Worm (Caenorhabditis elegans) whole organism, L4 larva: ENCODE measurements around the gene C02E7.10.

Source experiments
- Y75B8A.6 ChIP-seq: fragments of 200-800 bp; sonication (Bioruptor generic); IDR thresholded peaks from 2 replicates; pipeline ENCODE4 v1.3.6; 2022; ENCODE audit warnings: missing genetic modification reagents, missing genetic modification characterization, missing compliant biosample characterization
- lin-13 ChIP-seq: fragments of 150-350 bp; optimal IDR thresholded peaks from 2 replicates; lab custom pipeline; 2014; ENCODE audit warnings: missing biosample characterization, missing genetic modification reagents, missing genetic modification characterization
- nhr-28 ChIP-seq: fragments of 150-350 bp; optimal IDR thresholded peaks from 2 replicates; lab custom pipeline; 2014; ENCODE audit warnings: missing biosample characterization, missing genetic modification characterization
- pha-4 ChIP-seq, 2 experiments: fragments of 150-350 bp in 1 of 2; fragments of 200-800 bp in 1 of 2; sonication (Bioruptor generic) in 1 of 2; IDR thresholded peaks in 1 of 2; optimal IDR thresholded peaks in 1 of 2; 2 replicates each; pipeline versions ENCODE4 v1.3.6 to Lab custom; 2014 to 2022; ENCODE audit warnings: missing genetic modification characterization in 2 of 2, missing genetic modification reagents in 2 of 2, missing biosample characterization in 1 of 2, missing compliant biosample characterization in 1 of 2
- sdz-12 ChIP-seq: fragments of 200-800 bp; sonication (Bioruptor generic); optimal IDR thresholded peaks from 2 replicates; lab custom pipeline; 2018; ENCODE audit warnings: mild to moderate bottlenecking, missing genetic modification characterization, missing compliant biosample characterization
- zfp-3 ChIP-seq: fragments of 200-800 bp; sonication (Bioruptor generic); conservative IDR thresholded peaks from 2 replicates; pipeline ENCODE4 v1.3.6; 2022; ENCODE audit warnings: missing genetic modification reagents, missing genetic modification characterization, missing compliant biosample characterization

ce11 chrV:4924618-4925017 is 8.2 kb downstream of the C02E7.10 start, which contains the start of gene srh-20:
- TF ChIP-seq zfp-3 (no peak), pha-4 (GFP tag; IDR thresholded peaks at IDR 0.05; lab: Robert Waterston, UW) (no peak), pha-4 (tag; optimal IDR thresholded peaks at IDR 0.05; lab: Kevin White, UChicago) (no peak), lin-13 (no peak), nhr-28 (tag; lab: Kevin White, UChicago) (no peak), sdz-12 (GFP tag; lab: Kevin White, UChicago) (no peak), Y75B8A.6 (GFP tag; lab: Robert Waterston, UW) (no peak)
